Fruit fly (Drosophila melanogaster) whole organism, embryonic: Measurements from ENCODE around the gene zf30C.

Source experiments
- Bteb2 ChIP-seq: fragments of 200-800 bp; sonication (Bioruptor generic); optimal IDR thresholded peaks from 2 replicates; lab custom pipeline; 2016; ENCODE audit warnings: missing biosample characterization, missing genetic modification characterization
- CG12071 ChIP-seq: fragments of 200-800 bp; sonication (Bioruptor generic); optimal IDR thresholded peaks from 3 replicates; lab custom pipeline; 2018; ENCODE audit warnings: missing biosample characterization, mild to moderate bottlenecking, missing genetic modification characterization
- CG12219 ChIP-seq: fragments of 200-800 bp; sonication (Bioruptor generic); optimal IDR thresholded peaks from 3 replicates; lab custom pipeline; 2018; ENCODE audit warnings: missing biosample characterization, mild to moderate bottlenecking, missing genetic modification characterization
- CG1233 ChIP-seq: fragments of 200-800 bp; sonication (Bioruptor generic); optimal IDR thresholded peaks from 4 replicates; lab custom pipeline; 2018; ENCODE audit warnings: missing biosample characterization, mild to moderate bottlenecking, missing genetic modification characterization
- CG12769 ChIP-seq: fragments of 200-800 bp; sonication (Bioruptor generic); optimal IDR thresholded peaks from 2 replicates; lab custom pipeline; 2019; ENCODE audit warnings: missing biosample characterization, mild to moderate bottlenecking, missing genetic modification characterization, moderate library complexity
- CG13123 ChIP-seq: fragments of 200-800 bp; sonication (Bioruptor generic); optimal IDR thresholded peaks from 2 replicates; lab custom pipeline; 2016; ENCODE audit warnings: missing biosample characterization, missing genetic modification characterization
- CG2712 ChIP-seq: fragments of 200-800 bp; optimal IDR thresholded peaks from 3 replicates; lab custom pipeline; 2019; ENCODE audit warnings: missing biosample characterization, mild to moderate bottlenecking, missing genetic modification characterization, moderate library complexity
- CG2875 ChIP-seq: fragments of 200-800 bp; sonication (Bioruptor generic); optimal IDR thresholded peaks from 2 replicates; lab custom pipeline; 2017; ENCODE audit warnings: missing biosample characterization, mild to moderate bottlenecking, missing genetic modification characterization, missing genetic modification reagents
- D ChIP-seq, 2 experiments: fragments of 200-800 bp in 1 of 2; fragments of >200 bp in 1 of 2; sonication (Bioruptor generic) in 1 of 2; optimal IDR thresholded peaks; 2 replicates in 1 of 2; 3 replicates in 1 of 2; lab custom pipeline; 2017; ENCODE audit warnings: mild to moderate bottlenecking in 1 of 2, missing biosample characterization in 1 of 2, missing genetic modification characterization in 1 of 2, missing genetic modification reagents in 1 of 2
- Fer2 ChIP-seq: fragments of 200-800 bp; sonication (Bioruptor generic); optimal IDR thresholded peaks from 2 replicates; lab custom pipeline; 2018; ENCODE audit warnings: missing biosample characterization, mild to moderate bottlenecking, missing genetic modification characterization, moderate library complexity
- aop ChIP-seq: fragments of 200-800 bp; sonication (Bioruptor generic); IDR thresholded peaks from 2 replicates; pipeline ENCODE4 v1.3.6; 2022; ENCODE audit warnings: missing biosample characterization, missing genetic modification characterization
- croc ChIP-seq: fragments of 200-800 bp; sonication (Bioruptor generic); conservative IDR thresholded peaks from 3 replicates; pipeline ENCODE4 v1.3.6; 2022; ENCODE audit warnings: missing biosample characterization, missing genetic modification characterization
- fd96Cb ChIP-seq: fragments of 200-800 bp; sonication (Bioruptor generic); optimal IDR thresholded peaks from 2 replicates; lab custom pipeline; 2018; ENCODE audit warnings: missing biosample characterization, mild to moderate bottlenecking, missing genetic modification characterization, moderate library complexity
- gfzf ChIP-seq: fragments of 200-800 bp; sonication (Bioruptor generic); optimal IDR thresholded peaks from 2 replicates; lab custom pipeline; 2016; ENCODE audit warnings: missing biosample characterization, mild to moderate bottlenecking, missing genetic modification characterization, moderate library complexity

dm6 chr2L:9746236-9747225 lies 11.6 kb upstream of the zf30C start, which contains the start of gene Nckx30C:
- TF ChIP-seq CG12071 (GFP tag; lab: Kevin White, UChicago) = no peak
- no peak for TF ChIP-seq gfzf (GFP tag; lab: Kevin White, UChicago)
- TF ChIP-seq CG2712 = no peak
- no peak for TF ChIP-seq CG1233 (GFP tag; lab: Kevin White, UChicago)
- no peak for TF ChIP-seq CG12769 (tag; lab: Kevin White, UChicago)
- TF ChIP-seq croc (GFP tag; lab: Robert Waterston, UW) = no peak
- no peak for TF ChIP-seq CG13123 (GFP tag; lab: Kevin White, UChicago)
- no peak for TF ChIP-seq Fer2 (tag; lab: Kevin White, UChicago)
- TF ChIP-seq aop = no peak
- no peak for TF ChIP-seq fd96Cb (tag; lab: Kevin White, UChicago)
- TF ChIP-seq CG2875 (GFP tag; lab: Kevin White, UChicago) = no peak
- no peak for TF ChIP-seq CG12219 (GFP tag; lab: Kevin White, UChicago)
- TF ChIP-seq D (optimal IDR thresholded peaks at IDR 0.05; lab: Kevin White, UChicago) = no peak
- no peak for TF ChIP-seq D (GFP tag; optimal IDR thresholded peaks at IDR 0.05; lab: Kevin White, UChicago)
- no peak for TF ChIP-seq Bteb2
